Fruit fly (Drosophila melanogaster) whole organism, pupa: ENCODE results near the gene CG3071.

Source experiments
- CG13204 ChIP-seq: fragments of 200-800 bp; sonication (Bioruptor generic); optimal IDR thresholded peaks from 2 replicates; lab custom pipeline; 2018; ENCODE audit warnings: missing biosample characterization, mild to moderate bottlenecking, missing genetic modification characterization, moderate library complexity
- CG32121 ChIP-seq: fragments of 200-800 bp; sonication (Bioruptor generic); IDR thresholded peaks from 2 replicates; pipeline ENCODE4 v1.3.6; 2022; ENCODE audit warnings: missing biosample characterization, missing genetic modification characterization
- Pif1A ChIP-seq: fragments of 200-800 bp; sonication (Bioruptor generic); optimal IDR thresholded peaks from 3 replicates; lab custom pipeline; 2016; ENCODE audit warnings: missing biosample characterization, missing genetic modification characterization
- rn ChIP-seq: fragments of 200-800 bp; sonication (Bioruptor generic); IDR thresholded peaks from 2 replicates; pipeline ENCODE4 v1.3.6; 2022; ENCODE audit warnings: missing biosample characterization, missing genetic modification characterization

- TF ChIP-seq rn (GFP tag; lab: Robert Waterston, UW): peak; percentile 29; the same call in 1 of the 2 replicates
- TF ChIP-seq CG32121: peak; percentile 64
- TF ChIP-seq CG13204 (GFP tag; lab: Kevin White, UChicago): no peak
- peak; percentile 34 for TF ChIP-seq Pif1A (GFP tag; lab: Kevin White, UChicago)
Measured at dm6 chrX:2269822-2270556, 7.4 kb downstream of the CG3071 start.
